Worm (Caenorhabditis elegans) whole organism, L2 larva: ENCODE data around the gene srv-1.

ENCODE experiments used
- C34F6.9 ChIP-seq: fragments of 150-350 bp; optimal IDR thresholded peaks from 2 replicates; lab custom pipeline; 2014; ENCODE audit warnings: missing biosample characterization, missing genetic modification characterization
- F13H6.1 ChIP-seq: sonication (generic microtip); optimal IDR thresholded peaks from 2 replicates; lab custom pipeline; 2016; ENCODE audit warnings: missing genetic modification characterization, missing compliant biosample characterization
- R02D3.7 ChIP-seq: fragments of 150-350 bp; optimal IDR thresholded peaks from 2 replicates; lab custom pipeline; 2014; ENCODE audit warnings: missing biosample characterization, missing genetic modification characterization
- ZK546.5 ChIP-seq: sonication (generic microtip); optimal IDR thresholded peaks from 2 replicates; lab custom pipeline; 2017; ENCODE audit warnings: missing biosample characterization, missing genetic modification characterization
- alr-1 ChIP-seq: fragments of 150-350 bp; optimal IDR thresholded peaks from 2 replicates; lab custom pipeline; 2014; ENCODE audit warnings: missing biosample characterization, missing genetic modification characterization
- aly-2 ChIP-seq: fragments of 150-350 bp; optimal IDR thresholded peaks from 2 replicates; lab custom pipeline; 2014; ENCODE audit warnings: missing biosample characterization, missing genetic modification characterization
- ama-1 ChIP-seq: fragments of 150-350 bp; optimal IDR thresholded peaks from 2 replicates; lab custom pipeline; 2018; ENCODE audit warnings: inconsistent platforms
- blmp-1 ChIP-seq: sonication (generic microtip); optimal IDR thresholded peaks from 2 replicates; lab custom pipeline; 2017; ENCODE audit warnings: missing genetic modification characterization, mild to moderate bottlenecking, missing compliant biosample characterization, antibody characterized with exemption, moderate library complexity; ENCODE audit not compliant: insufficient read depth
- ceh-16 ChIP-seq: fragments of 150-350 bp; optimal IDR thresholded peaks from 2 replicates; lab custom pipeline; 2014; ENCODE audit warnings: missing biosample characterization, missing genetic modification characterization
- ceh-82 ChIP-seq: fragments of 150-350 bp; optimal IDR thresholded peaks from 2 replicates; lab custom pipeline; 2014; ENCODE audit warnings: missing biosample characterization, missing genetic modification characterization
- crh-2 ChIP-seq: sonication (generic microtip); optimal IDR thresholded peaks from 2 replicates; lab custom pipeline; 2017; ENCODE audit warnings: missing biosample characterization, missing genetic modification characterization
- dmd-4 ChIP-seq: sonication (generic microtip); optimal IDR thresholded peaks from 2 replicates; lab custom pipeline; 2017; ENCODE audit warnings: missing biosample characterization, missing genetic modification characterization
- egl-27 ChIP-seq: sonication (generic microtip); optimal IDR thresholded peaks from 3 replicates; lab custom pipeline; 2017; ENCODE audit warnings: missing biosample characterization, missing genetic modification reagents, missing genetic modification characterization
- elt-1 ChIP-seq: fragments of 150-350 bp; optimal IDR thresholded peaks from 2 replicates; lab custom pipeline; 2014; ENCODE audit warnings: missing biosample characterization, missing genetic modification characterization
- elt-3 ChIP-seq: sonication (generic microtip); optimal IDR thresholded peaks from 2 replicates; lab custom pipeline; 2017; ENCODE audit warnings: missing biosample characterization, missing genetic modification characterization
- fos-1 ChIP-seq: fragments of 150-350 bp; optimal IDR thresholded peaks from 2 replicates; lab custom pipeline; 2014; ENCODE audit warnings: missing biosample characterization, missing genetic modification characterization
- gmeb-1 ChIP-seq: fragments of 150-350 bp; optimal IDR thresholded peaks from 2 replicates; lab custom pipeline; 2014; ENCODE audit warnings: missing biosample characterization, missing genetic modification characterization
- lin-11 ChIP-seq: fragments of 150-350 bp; sonication (generic microtip); optimal IDR thresholded peaks from 2 replicates; lab custom pipeline; 2014; ENCODE audit warnings: missing biosample characterization, missing genetic modification characterization, inconsistent platforms, mixed read lengths
- lin-13 ChIP-seq: fragments of 150-350 bp; optimal IDR thresholded peaks from 2 replicates; lab custom pipeline; 2014; ENCODE audit warnings: missing biosample characterization, missing genetic modification reagents, missing genetic modification characterization
- lin-39 ChIP-seq: fragments of 150-350 bp; optimal IDR thresholded peaks from 2 replicates; lab custom pipeline; 2014; ENCODE audit warnings: missing biosample characterization, missing genetic modification reagents, missing genetic modification characterization
- lsy-2 ChIP-seq, 2 experiments: fragments of 150-350 bp in 1 of 2; sonication (generic microtip) in 1 of 2; optimal IDR thresholded peaks; 2 replicates each; lab custom pipeline; 2014 to 2017; ENCODE audit warnings: missing biosample characterization in 2 of 2, missing genetic modification characterization in 2 of 2
- mbf-1 ChIP-seq: sonication (generic microtip); optimal IDR thresholded peaks from 2 replicates; lab custom pipeline; 2017; ENCODE audit warnings: missing biosample characterization, missing genetic modification characterization
- mdl-1 ChIP-seq, 2 experiments: fragments of 150-350 bp in 1 of 2; sonication (generic microtip) in 1 of 2; optimal IDR thresholded peaks; 2 replicates each; lab custom pipeline; 2017; ENCODE audit warnings: missing biosample characterization in 2 of 2, missing genetic modification characterization in 2 of 2
- nhr-10 ChIP-seq: sonication (generic microtip); optimal IDR thresholded peaks from 2 replicates; lab custom pipeline; 2017; ENCODE audit warnings: missing biosample characterization, missing genetic modification characterization
- nhr-11 ChIP-seq: fragments of 150-350 bp; optimal IDR thresholded peaks from 2 replicates; lab custom pipeline; 2014; ENCODE audit warnings: missing biosample characterization, missing genetic modification characterization
- nhr-12 ChIP-seq: fragments of 150-350 bp; optimal IDR thresholded peaks from 2 replicates; lab custom pipeline; 2014; ENCODE audit warnings: missing biosample characterization, missing genetic modification characterization
- nhr-129 ChIP-seq: fragments of 150-350 bp; optimal IDR thresholded peaks from 2 replicates; lab custom pipeline; 2014; ENCODE audit warnings: missing biosample characterization, missing genetic modification characterization
- nhr-21 ChIP-seq: fragments of 150-350 bp; optimal IDR thresholded peaks from 2 replicates; lab custom pipeline; 2014; ENCODE audit warnings: missing biosample characterization, missing genetic modification characterization
- nhr-25 ChIP-seq: fragments of 150-350 bp; sonication (generic microtip); optimal IDR thresholded peaks from 3 replicates; lab custom pipeline; 2014; ENCODE audit warnings: missing biosample characterization, missing genetic modification characterization
- nhr-6 ChIP-seq: fragments of 150-350 bp; optimal IDR thresholded peaks from 2 replicates; lab custom pipeline; 2014; ENCODE audit warnings: missing biosample characterization, missing genetic modification characterization
- peb-1 ChIP-seq: fragments of 150-350 bp; optimal IDR thresholded peaks from 2 replicates; lab custom pipeline; 2014; ENCODE audit warnings: missing biosample characterization, missing genetic modification characterization
- sem-4 ChIP-seq: fragments of 150-350 bp; optimal IDR thresholded peaks from 2 replicates; lab custom pipeline; 2014; ENCODE audit warnings: missing biosample characterization, missing genetic modification reagents, missing genetic modification characterization
- sma-3 ChIP-seq: sonication (generic microtip); optimal IDR thresholded peaks from 2 replicates; lab custom pipeline; 2016; ENCODE audit warnings: missing genetic modification reagents, missing genetic modification characterization, missing compliant biosample characterization
- sma-9 ChIP-seq, 2 experiments: fragments of 150-350 bp in 1 of 2; sonication (generic microtip) in 1 of 2; optimal IDR thresholded peaks; 2 replicates each; lab custom pipeline; 2014 to 2016; ENCODE audit warnings: missing genetic modification characterization in 2 of 2, mild to moderate bottlenecking in 1 of 2, missing biosample characterization in 1 of 2, missing compliant biosample characterization in 1 of 2, missing genetic modification reagents in 1 of 2, moderate library complexity in 1 of 2
- snpc-4 ChIP-seq: fragments of 150-350 bp; optimal IDR thresholded peaks from 2 replicates; lab custom pipeline; 2014; ENCODE audit warnings: missing biosample characterization, missing genetic modification characterization
- unc-39 ChIP-seq: fragments of 150-350 bp; optimal IDR thresholded peaks from 2 replicates; lab custom pipeline; 2014; ENCODE audit warnings: missing biosample characterization, missing genetic modification characterization
- unc-55 ChIP-seq: fragments of 150-350 bp; sonication (generic microtip); optimal IDR thresholded peaks from 3 replicates; lab custom pipeline; 2014; ENCODE audit warnings: missing biosample characterization, missing genetic modification reagents, missing genetic modification characterization
- unc-62 ChIP-seq: fragments of 150-350 bp; optimal IDR thresholded peaks from 2 replicates; lab custom pipeline; 2014; ENCODE audit warnings: missing biosample characterization, missing genetic modification reagents, missing genetic modification characterization
- zag-1 ChIP-seq: fragments of 150-350 bp; optimal IDR thresholded peaks from 2 replicates; lab custom pipeline; 2014; ENCODE audit warnings: missing biosample characterization, missing genetic modification characterization
- ztf-1 ChIP-seq: fragments of 200-800 bp; sonication (Bioruptor generic); conservative IDR thresholded peaks from 2 replicates; pipeline ENCODE4 v1.3.6; 2022; ENCODE audit warnings: missing genetic modification characterization, missing compliant biosample characterization
- ztf-11 ChIP-seq: sonication (generic microtip); optimal IDR thresholded peaks from 2 replicates; lab custom pipeline; 2017; ENCODE audit warnings: missing biosample characterization, missing genetic modification characterization
- ztf-4 ChIP-seq: fragments of 150-350 bp; optimal IDR thresholded peaks from 2 replicates; lab custom pipeline; 2014; ENCODE audit warnings: missing biosample characterization, missing genetic modification characterization

Gene srv-1

ce11 chrIII:6881745-6882144 is 31.6 kb downstream of the srv-1 start:
- TF ChIP-seq lin-13 (GFP tag; lab: Kevin White, UChicago) (no peak), alr-1 (tag; lab: Kevin White, UChicago) (no peak), nhr-12 (no peak), sma-9 (GFP tag; optimal IDR thresholded peaks at IDR 0.05; lab: Kevin White, UChicago) (no peak), sma-9 (tag; optimal IDR thresholded peaks at IDR 0.05; lab: Kevin White, UChicago) (no peak), nhr-6 (no peak), ztf-1 (GFP tag; lab: Robert Waterston, UW) (no peak), crh-2 (tag; lab: Kevin White, UChicago) (no peak), nhr-129 (tag; lab: Kevin White, UChicago) (no peak), nhr-25 (tag; lab: Kevin White, UChicago) (no peak), unc-39 (tag; lab: Kevin White, UChicago) (no peak), sma-3 (GFP tag; lab: Kevin White, UChicago) (no peak), ama-1 (no peak), elt-3 (tag; lab: Kevin White, UChicago) (no peak)

DNA sequence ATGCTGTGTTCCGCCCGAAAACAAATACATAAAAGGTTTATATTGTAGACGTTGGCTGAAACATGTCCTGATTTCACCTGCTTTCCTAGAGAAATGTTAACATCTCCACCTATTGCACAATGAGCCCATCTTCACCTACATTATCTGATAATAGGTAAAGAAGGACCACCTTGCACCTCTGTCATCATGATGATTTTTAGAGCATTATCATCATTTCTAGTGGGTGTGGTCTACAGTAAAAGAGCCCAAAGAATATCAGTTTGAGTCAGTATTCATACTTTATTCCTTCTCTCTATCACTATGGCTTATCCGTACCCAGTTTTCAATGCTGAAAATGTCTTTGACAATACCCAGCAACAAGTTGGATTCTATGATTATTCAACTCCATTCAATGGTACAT is 34.0 kb downstream of the srv-1 start, which contains the start of gene med-2:
Gene med-2, plus strand, starts transcription at position 301 of the 400 bp plus-strand sequence.
- no peak for TF ChIP-seq lin-39 (tag; lab: Kevin White, UChicago)
- TF ChIP-seq ZK546.5: no peak
- no peak for TF ChIP-seq unc-55 (GFP tag; lab: Kevin White, UChicago)
- TF ChIP-seq lin-11 (tag; lab: Kevin White, UChicago): no peak
- no peak for TF ChIP-seq sma-9 (GFP tag; optimal IDR thresholded peaks at IDR 0.05; lab: Kevin White, UChicago)
- no peak for TF ChIP-seq sma-9 (tag; optimal IDR thresholded peaks at IDR 0.05; lab: Kevin White, UChicago)
- TF ChIP-seq lsy-2 (tag; optimal IDR thresholded peaks at IDR 0.05; lab: Kevin White, UChicago): no peak
- TF ChIP-seq mdl-1 (tag; optimal IDR thresholded peaks at IDR 0.05; lab: Kevin White, UChicago): no peak
- TF ChIP-seq gmeb-1: no peak
- no peak for TF ChIP-seq elt-3 (tag; lab: Kevin White, UChicago)
- TF ChIP-seq nhr-6: no peak
- TF ChIP-seq egl-27 (tag; lab: Kevin White, UChicago): no peak
- TF ChIP-seq mbf-1 (tag; lab: Kevin White, UChicago): no peak
- TF ChIP-seq unc-39 (tag; lab: Kevin White, UChicago): no peak
- no peak for TF ChIP-seq dmd-4 (tag; lab: Kevin White, UChicago)

DNA sequence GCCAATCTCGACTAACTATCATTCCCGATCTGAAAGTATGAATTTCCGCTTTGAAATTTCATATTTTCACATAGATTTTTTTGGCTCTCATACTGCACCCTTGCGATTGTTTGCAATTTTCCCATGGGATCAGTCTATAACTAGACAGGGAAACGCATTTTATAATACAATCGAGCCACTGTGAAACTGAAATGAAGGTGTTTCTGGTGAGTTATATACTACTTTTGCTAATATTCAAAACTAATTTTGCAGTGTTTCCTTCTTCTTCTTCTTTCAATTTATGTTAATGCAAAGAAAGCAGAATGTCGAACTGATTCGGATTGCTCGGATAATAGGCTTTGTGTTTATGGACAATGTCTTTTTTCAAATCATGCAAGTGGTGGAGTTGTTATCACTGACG is 35.7 kb downstream of the srv-1 start:
- TF ChIP-seq fos-1 (no peak), lin-13 (GFP tag; lab: Kevin White, UChicago) (no peak), elt-1 (tag; lab: Kevin White, UChicago) (no peak), nhr-129 (tag; lab: Kevin White, UChicago) (no peak), lsy-2 (tag; optimal IDR thresholded peaks at IDR 0.05; lab: Kevin White, UChicago) (no peak), unc-39 (tag; lab: Kevin White, UChicago) (no peak), nhr-12 (no peak), ztf-1 (GFP tag; lab: Robert Waterston, UW) (no peak), ZK546.5 (no peak), sma-3 (GFP tag; lab: Kevin White, UChicago) (no peak), ceh-82 (tag; lab: Kevin White, UChicago) (no peak), nhr-21 (tag; lab: Kevin White, UChicago) (no peak)

DNA sequence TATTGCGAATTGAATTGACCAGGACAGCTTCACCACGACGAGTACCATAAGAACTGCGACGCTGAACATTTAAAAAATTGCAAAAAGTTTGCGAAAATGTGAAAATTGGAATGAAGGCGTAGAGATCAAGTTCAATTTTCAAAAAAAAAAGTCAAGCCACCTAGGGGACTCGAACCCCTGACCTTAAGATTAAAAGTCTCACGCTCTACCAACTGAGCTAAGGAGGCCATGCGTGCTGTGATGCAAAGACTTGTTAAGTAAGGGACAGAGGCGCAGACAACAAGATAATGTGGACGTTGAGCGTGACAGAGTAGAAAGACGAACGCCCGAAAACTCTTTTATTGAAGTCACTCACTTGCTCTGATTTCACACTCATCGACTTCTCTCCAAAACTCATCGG is 37.4 kb downstream of the srv-1 start:
- TF ChIP-seq nhr-12 (no peak), F13H6.1 (tag; lab: Kevin White, UChicago) (peak; percentile 42), crh-2 (tag; lab: Kevin White, UChicago) (peak; percentile 68), C34F6.9 (tag; lab: Kevin White, UChicago) (peak; percentile 65), snpc-4 (tag; lab: Kevin White, UChicago) (no peak), nhr-21 (tag; lab: Kevin White, UChicago) (peak; percentile 2), alr-1 (tag; lab: Kevin White, UChicago) (no peak), peb-1 (no peak), ztf-1 (GFP tag; lab: Robert Waterston, UW) (no peak), lin-39 (tag; lab: Kevin White, UChicago) (no peak), unc-39 (tag; lab: Kevin White, UChicago) (no peak), unc-62 (GFP tag; lab: Kevin White, UChicago) (no peak), sma-3 (GFP tag; lab: Kevin White, UChicago) (no peak), blmp-1 (tag; lab: Kevin White, UChicago) (no peak), ztf-4 (tag; lab: Kevin White, UChicago) (peak; percentile 40), nhr-10 (no peak), aly-2 (tag; lab: Kevin White, UChicago) (no peak), ceh-16 (no peak), sma-9 (GFP tag; optimal IDR thresholded peaks at IDR 0.05; lab: Kevin White, UChicago) (peak; percentile 76), sma-9 (tag; optimal IDR thresholded peaks at IDR 0.05; lab: Kevin White, UChicago) (no peak), unc-55 (GFP tag; lab: Kevin White, UChicago) (peak; percentile 73), fos-1 (peak; percentile 38), sem-4 (tag; lab: Kevin White, UChicago) (no peak), elt-1 (tag; lab: Kevin White, UChicago) (no peak), zag-1 (tag; lab: Kevin White, UChicago) (peak; percentile 7), gmeb-1 (peak; percentile 61), nhr-6 (no peak), dmd-4 (tag; lab: Kevin White, UChicago) (no peak), ceh-82 (tag; lab: Kevin White, UChicago) (no peak), nhr-25 (tag; lab: Kevin White, UChicago) (no peak), ztf-11 (no peak), elt-3 (tag; lab: Kevin White, UChicago) (no peak), R02D3.7 (tag; lab: Kevin White, UChicago) (no peak), ZK546.5 (no peak), nhr-11 (peak; percentile 19), mdl-1 (tag; optimal IDR thresholded peaks at IDR 0.05; lab: Kevin White, UChicago) (peak in 1 of 2 experiments; percentile 48), ama-1 (no peak)
